Fruit fly (Drosophila melanogaster) whole organism, prepupa: ENCODE results near the gene Rpn11.

Experiments used
- CG11294 ChIP-seq: fragments of 200-800 bp; sonication (Bioruptor generic); IDR thresholded peaks from 2 replicates; pipeline ENCODE4 v1.3.6; 2022; ENCODE audit warnings: missing biosample characterization, missing genetic modification characterization
- CG11762 ChIP-seq: fragments of 200-800 bp; sonication (Bioruptor generic); optimal IDR thresholded peaks from 3 replicates; lab custom pipeline; 2016; ENCODE audit warnings: missing biosample characterization, missing genetic modification characterization; ENCODE audit not compliant: insufficient read depth
- CG15336 ChIP-seq: fragments of 200-800 bp; sonication (Bioruptor generic); IDR thresholded peaks from 2 replicates; pipeline ENCODE4 v1.3.6; 2022; ENCODE audit warnings: missing biosample characterization, missing genetic modification characterization
- CG1621 ChIP-seq: fragments of 200-800 bp; sonication (Bioruptor generic); optimal IDR thresholded peaks from 3 replicates; lab custom pipeline; 2018; ENCODE audit warnings: missing biosample characterization, mild to moderate bottlenecking, missing genetic modification characterization
- CG4318 ChIP-seq: fragments of 200-800 bp; sonication (Bioruptor generic); optimal IDR thresholded peaks from 3 replicates; lab custom pipeline; 2017; ENCODE audit warnings: missing biosample characterization, mild to moderate bottlenecking, missing genetic modification characterization
- CG6276 ChIP-seq: fragments of 200-800 bp; sonication (Bioruptor generic); optimal IDR thresholded peaks from 2 replicates; lab custom pipeline; 2017; ENCODE audit warnings: missing biosample characterization, mild to moderate bottlenecking, missing genetic modification characterization
- CG6854 ChIP-seq: fragments of 200-800 bp; sonication (Bioruptor generic); optimal IDR thresholded peaks from 2 replicates; lab custom pipeline; 2017; ENCODE audit warnings: missing biosample characterization, mild to moderate bottlenecking, missing genetic modification characterization
- CG7368 ChIP-seq: fragments of 200-800 bp; sonication (Bioruptor generic); optimal IDR thresholded peaks from 3 replicates; lab custom pipeline; 2016; ENCODE audit warnings: missing biosample characterization, missing genetic modification characterization
- CG8119 ChIP-seq: fragments of 200-800 bp; sonication (Bioruptor generic); IDR thresholded peaks from 3 replicates; pipeline ENCODE4 v1.3.6; 2022; ENCODE audit warnings: missing biosample characterization, missing genetic modification characterization
- CG8319 ChIP-seq: fragments of 200-800 bp; sonication (Bioruptor generic); optimal IDR thresholded peaks from 3 replicates; lab custom pipeline; 2016; ENCODE audit warnings: missing biosample characterization, missing genetic modification characterization
- CG8632 ChIP-seq: fragments of 200-800 bp; sonication (Bioruptor generic); optimal IDR thresholded peaks from 3 replicates; lab custom pipeline; 2016; ENCODE audit warnings: missing biosample characterization, missing genetic modification characterization
- CG9139 ChIP-seq: fragments of 200-800 bp; sonication (Bioruptor generic); optimal IDR thresholded peaks from 3 replicates; lab custom pipeline; 2017; ENCODE audit warnings: missing biosample characterization, mild to moderate bottlenecking, missing genetic modification characterization
- Eip75B ChIP-seq: fragments of 200-800 bp; sonication (Bioruptor generic); optimal IDR thresholded peaks from 3 replicates; lab custom pipeline; 2016; ENCODE audit warnings: missing biosample characterization, missing genetic modification characterization
- Eip78C ChIP-seq: fragments of 200-800 bp; sonication (Bioruptor generic); peaks from one replicate; lab custom pipeline; 2016; ENCODE audit warnings: missing biosample characterization, missing genetic modification characterization
- Eip93F ChIP-seq: fragments of 200-800 bp; sonication (Bioruptor generic); optimal IDR thresholded peaks from 2 replicates; lab custom pipeline; 2016; ENCODE audit warnings: missing biosample characterization, mild to moderate bottlenecking, missing genetic modification characterization
- Ets21C ChIP-seq: fragments of 200-800 bp; sonication (Bioruptor generic); optimal IDR thresholded peaks from 3 replicates; lab custom pipeline; 2016; ENCODE audit warnings: missing biosample characterization, missing genetic modification characterization
- Ets96B ChIP-seq: fragments of 200-800 bp; optimal IDR thresholded peaks from 2 replicates; lab custom pipeline; 2019; ENCODE audit warnings: missing biosample characterization, mild to moderate bottlenecking, missing genetic modification characterization, moderate library complexity
- Hr39 ChIP-seq: fragments of 200-800 bp; sonication (Bioruptor generic); optimal IDR thresholded peaks from 2 replicates; lab custom pipeline; 2016; ENCODE audit warnings: missing biosample characterization, missing genetic modification characterization
- Hr4 ChIP-seq: fragments of 200-800 bp; sonication (Bioruptor generic); optimal IDR thresholded peaks from 3 replicates; lab custom pipeline; 2016; ENCODE audit warnings: missing biosample characterization, missing genetic modification characterization
- Lpt ChIP-seq: fragments of 200-800 bp; sonication (Bioruptor generic); optimal IDR thresholded peaks from 3 replicates; lab custom pipeline; 2016; ENCODE audit warnings: missing biosample characterization, missing genetic modification characterization
- Sox14 ChIP-seq: fragments of 200-800 bp; sonication (Bioruptor generic); optimal IDR thresholded peaks from 3 replicates; lab custom pipeline; 2016; ENCODE audit warnings: missing biosample characterization, missing genetic modification characterization
- achi ChIP-seq: fragments of 200-800 bp; sonication (Bioruptor generic); optimal IDR thresholded peaks from 3 replicates; lab custom pipeline; 2016; ENCODE audit warnings: missing biosample characterization, missing genetic modification characterization
- dsx ChIP-seq: fragments of 200-800 bp; optimal IDR thresholded peaks from 3 replicates; lab custom pipeline; 2019; ENCODE audit warnings: missing biosample characterization, mild to moderate bottlenecking, missing genetic modification characterization, moderate library complexity; ENCODE audit not compliant: poor library complexity, severe bottlenecking
- esn ChIP-seq: fragments of 200-800 bp; sonication (Bioruptor generic); optimal IDR thresholded peaks from 2 replicates; lab custom pipeline; 2016; ENCODE audit warnings: missing biosample characterization, mild to moderate bottlenecking, missing genetic modification characterization, moderate library complexity
- fd59A ChIP-seq: fragments of 200-800 bp; sonication (Bioruptor generic); optimal IDR thresholded peaks from 2 replicates; lab custom pipeline; 2017; ENCODE audit warnings: missing biosample characterization, mild to moderate bottlenecking, missing genetic modification characterization, missing genetic modification reagents
- fd85E ChIP-seq: fragments of 200-800 bp; sonication (Bioruptor generic); optimal IDR thresholded peaks from 3 replicates; lab custom pipeline; 2016; ENCODE audit warnings: missing biosample characterization, missing genetic modification characterization
- fkh ChIP-seq: fragments of 200-800 bp; sonication (Bioruptor generic); optimal IDR thresholded peaks from 3 replicates; lab custom pipeline; 2017; ENCODE audit warnings: missing biosample characterization, mild to moderate bottlenecking, missing genetic modification characterization, moderate library complexity
- salr ChIP-seq, 2 experiments: fragments of 200-800 bp; sonication (Bioruptor generic); optimal IDR thresholded peaks; 3 replicates each; lab custom pipeline; 2016 to 2018; ENCODE audit warnings: missing biosample characterization in 2 of 2, missing genetic modification characterization in 2 of 2, mild to moderate bottlenecking in 1 of 2
- ss ChIP-seq, 2 experiments: fragments of 200-800 bp; sonication (Bioruptor generic); optimal IDR thresholded peaks; 2 replicates in 1 of 2; 3 replicates in 1 of 2; lab custom pipeline; 2017 to 2018; ENCODE audit warnings: mild to moderate bottlenecking in 2 of 2, missing biosample characterization in 2 of 2, missing genetic modification characterization in 2 of 2, moderate library complexity in 1 of 2
- topi ChIP-seq: fragments of 200-800 bp; sonication (Bioruptor generic); optimal IDR thresholded peaks from 3 replicates; lab custom pipeline; 2016; ENCODE audit warnings: missing biosample characterization, missing genetic modification characterization
- vri ChIP-seq: fragments of 200-800 bp; sonication (Bioruptor generic); optimal IDR thresholded peaks from 3 replicates; lab custom pipeline; 2016; ENCODE audit warnings: missing biosample characterization, mild to moderate bottlenecking, missing genetic modification characterization

Gene Rpn11

DNA sequence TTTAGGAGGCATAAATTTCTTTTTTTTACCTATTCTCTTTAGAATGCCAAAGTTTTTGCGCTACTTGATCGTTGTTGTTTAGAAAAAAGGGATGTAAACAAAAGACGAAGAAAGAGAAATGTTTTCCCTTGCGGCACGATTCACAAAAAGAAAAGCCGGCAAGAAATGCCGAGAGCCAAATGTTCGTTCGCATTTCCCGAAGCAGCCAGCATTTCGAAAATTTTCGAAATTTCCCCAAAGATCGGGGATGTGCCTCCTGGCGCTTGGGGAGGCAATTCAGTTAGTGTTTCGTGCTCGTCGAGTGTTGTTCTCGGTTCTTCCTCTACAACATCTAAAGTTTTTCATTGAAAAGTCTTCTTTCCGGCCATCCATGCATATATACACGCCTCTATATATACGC, 41.0 kb upstream of the Rpn11 start, which contains the start of gene Msp300:
Gene Msp300 (plus strand): TSS at position 301 of the 400 bp plus-strand sequence.
- no peak for TF ChIP-seq CG15336

DNA sequence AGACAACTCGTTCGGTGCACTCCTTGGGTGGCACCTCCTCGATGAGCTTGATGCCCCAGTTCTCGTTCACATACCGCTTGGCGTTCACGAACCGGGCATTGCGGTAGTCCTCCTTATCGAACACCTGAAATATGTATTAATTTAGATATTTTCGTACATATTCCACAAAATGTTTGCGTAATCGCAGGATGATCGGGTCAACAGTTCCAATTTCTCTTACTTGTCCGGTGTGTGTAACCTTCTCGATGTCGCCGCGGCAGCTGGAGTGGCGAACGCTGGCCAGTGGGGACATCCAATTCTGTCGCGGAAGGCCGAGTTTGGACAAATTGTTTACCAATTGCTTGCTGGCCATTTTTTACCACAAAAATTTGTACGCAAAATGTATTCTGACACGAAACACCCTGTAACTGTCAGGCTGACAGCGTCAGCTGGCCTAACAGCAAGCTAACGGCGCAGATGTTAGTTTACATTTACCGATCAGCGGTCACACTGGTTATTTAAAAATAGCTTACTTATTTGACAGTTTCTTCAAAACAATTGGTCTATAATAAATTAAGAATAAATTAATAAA, 40.3 kb upstream of the Rpn11 start, which contains the start of gene ND-13A:
Gene ND-13A (minus strand): TSS at position 499 of the 571 bp plus-strand sequence.
- TF ChIP-seq CG6854 (GFP tag; lab: Kevin White, UChicago) = peak; percentile 27
- TF ChIP-seq CG11762 (GFP tag; lab: Kevin White, UChicago) = no peak
- TF ChIP-seq CG1621 (tag; lab: Kevin White, UChicago) = no peak
- peak; percentile 99 for TF ChIP-seq achi
- TF ChIP-seq fd59A = no peak
- peak; percentile 16 for TF ChIP-seq vri (GFP tag; lab: Kevin White, UChicago)
- no peak for TF ChIP-seq Hr39 (GFP tag; lab: Kevin White, UChicago)
- TF ChIP-seq ss (GFP tag; optimal IDR thresholded peaks at IDR 0.05; lab: Kevin White, UChicago) = no peak
- TF ChIP-seq CG6276 (GFP tag; lab: Kevin White, UChicago) = no peak
- TF ChIP-seq, all 60 proteins: peak for 3

DNA sequence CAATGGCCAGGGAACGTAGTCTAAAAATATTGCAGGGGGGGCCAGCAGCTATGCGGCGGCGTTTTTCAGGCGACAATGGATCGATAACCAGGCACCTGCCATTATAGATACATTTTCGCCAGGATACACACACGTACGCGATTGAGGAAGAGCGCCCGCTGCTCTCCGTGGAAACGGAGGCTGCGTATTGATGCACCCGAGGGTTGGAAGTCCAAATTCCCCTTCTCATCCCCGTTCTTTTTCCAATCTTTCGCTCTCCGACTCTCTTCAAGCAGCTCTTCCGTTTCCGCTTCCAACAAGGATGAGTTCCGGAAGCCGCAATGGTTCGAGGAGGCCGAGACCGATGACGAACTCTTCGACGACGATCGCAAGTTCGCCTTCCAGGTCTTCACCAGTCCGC, 37.2 kb upstream of the Rpn11 start:
- TF ChIP-seq Eip78C (GFP tag; lab: Kevin White, UChicago) (peak; percentile 50), CG9139 (GFP tag; lab: Kevin White, UChicago) (peak; percentile 11), CG7368 (GFP tag; lab: Kevin White, UChicago) (no peak)

DNA sequence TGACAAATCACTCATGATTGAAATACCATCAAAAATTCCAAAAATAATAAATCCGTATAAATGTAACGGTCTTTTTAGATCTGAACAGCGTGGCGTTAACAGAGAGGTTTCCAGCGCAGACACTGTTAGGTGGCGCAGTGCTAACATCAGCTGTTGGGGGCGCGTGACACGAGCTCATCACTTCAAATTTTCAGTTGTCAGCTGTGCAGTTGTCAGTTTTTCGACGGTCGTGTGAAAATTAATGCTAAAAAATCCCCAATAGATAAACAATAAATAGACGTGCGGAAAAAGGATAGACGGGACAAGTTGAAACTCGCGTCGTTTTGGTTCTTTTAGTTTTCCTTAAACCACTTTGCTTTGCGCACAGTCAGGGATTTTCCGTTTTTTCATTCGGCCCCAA, 36.6 kb upstream of the Rpn11 start, which contains the start of gene CG4230:
Gene CG4230 (plus strand): TSS at position 6 of the 400 bp plus-strand sequence.
- TF ChIP-seq Eip78C (GFP tag; lab: Kevin White, UChicago) (peak; percentile 52), CG4318 (no peak), CG11294 (no peak), CG1621 (tag; lab: Kevin White, UChicago) (peak; percentile 71), esn (peak; percentile 5), achi (peak; percentile 87)

DNA sequence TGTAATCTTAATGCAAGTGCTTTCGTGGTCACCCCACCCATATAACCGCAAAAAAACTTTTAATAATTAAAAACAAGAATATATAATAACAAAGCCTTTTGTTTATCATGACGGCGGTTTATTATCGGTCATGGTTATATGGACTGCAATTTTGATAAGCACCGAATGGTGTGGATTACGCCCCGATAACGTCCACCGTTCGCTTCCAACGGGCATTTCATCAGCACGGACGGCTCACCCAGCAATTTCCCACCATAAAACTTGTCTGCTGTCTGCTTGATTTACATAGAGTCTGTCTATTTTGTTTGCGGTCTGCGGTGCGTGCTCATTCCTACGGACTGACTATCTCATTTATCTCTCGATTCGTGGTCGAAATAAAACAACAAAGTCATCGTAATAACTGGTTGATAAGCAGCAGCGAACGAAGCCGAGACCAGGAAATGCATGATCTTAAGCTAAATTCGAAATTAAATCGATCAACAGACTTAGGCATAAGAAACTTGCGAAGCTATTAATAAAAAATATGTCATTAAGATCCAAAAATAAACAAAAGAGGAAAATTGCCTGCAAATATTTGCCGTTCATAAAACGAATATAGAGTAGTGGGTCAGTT, 35.9 kb upstream of the Rpn11 start:
- TF ChIP-seq Sox14 (no peak), achi (no peak), topi (GFP tag; lab: Kevin White, UChicago) (no peak), dsx (GFP tag; lab: Kevin White, UChicago) (no peak), Eip78C (GFP tag; lab: Kevin White, UChicago) (peak; percentile 29), vri (GFP tag; lab: Kevin White, UChicago) (peak; percentile 77), Hr4 (GFP tag; lab: Kevin White, UChicago) (no peak), Ets21C (no peak), salr (GFP tag; optimal IDR thresholded peaks at IDR 0.05; lab: Kevin White, UChicago) (no peak), CG8119 (GFP tag; lab: Robert Waterston, UW) (no peak), Eip93F (GFP tag; lab: Kevin White, UChicago) (peak; percentile 69), esn (no peak), CG8632 (GFP tag; lab: Kevin White, UChicago) (no peak), Lpt (GFP tag; lab: Kevin White, UChicago) (no peak), fkh (GFP tag; lab: Kevin White, UChicago) (peak; percentile 53), fd59A (no peak), CG7368 (GFP tag; lab: Kevin White, UChicago) (no peak), Ets96B (tag; lab: Kevin White, UChicago) (no peak), Eip75B (GFP tag; lab: Kevin White, UChicago) (no peak), CG8319 (GFP tag; lab: Kevin White, UChicago) (no peak), fd85E (no peak)
